Worm (Caenorhabditis elegans) whole organism, L4/young adult: ENCODE measurements around the gene math-16.

Source experiments
- dao-5 ChIP-seq: sonication (generic microtip); optimal IDR thresholded peaks from 2 replicates; lab custom pipeline; 2016; ENCODE audit warnings: missing genotype, missing genetic modification characterization, moderate library complexity, missing compliant biosample characterization
- him-1 ChIP-seq: sonication (generic microtip); optimal IDR thresholded peaks from 2 replicates; lab custom pipeline; 2016; ENCODE audit warnings: missing genotype, missing genetic modification reagents, missing genetic modification characterization, missing compliant biosample characterization

DNA sequence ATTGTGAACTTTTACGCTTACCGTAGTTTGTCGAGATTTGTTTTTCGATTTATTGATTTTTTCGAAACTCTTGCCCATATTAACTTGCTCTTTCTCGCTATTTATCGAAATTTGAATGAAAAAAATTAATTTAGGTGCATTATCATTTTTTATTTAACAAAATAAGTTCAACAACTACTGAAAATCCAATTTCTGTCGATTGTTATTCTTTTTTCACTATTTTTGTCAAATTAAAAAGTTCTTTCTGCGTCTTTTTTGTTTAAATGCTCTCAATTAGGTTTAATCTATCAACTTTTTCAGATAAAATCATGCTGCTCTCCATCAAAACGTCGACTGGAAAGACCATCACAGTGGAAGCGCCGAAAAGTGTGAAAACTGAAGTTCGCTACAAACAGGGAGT is 47.6 kb upstream of the math-16 start, which contains the start of gene F52C6.2:
- TF ChIP-seq him-1 (tag; lab: Kevin White, UChicago), result no peak
- TF ChIP-seq dao-5 (tag; lab: Kevin White, UChicago), result no peak
